ENCODE assay signal across 1 fruit fly cellular context in genomic region chr3L:5779476-5780401, dm6.
TF ChIP-seq lines count a peak whose summit lies in the region.

TSS of gene Myt1 (minus strand) at chr3L:5779591.
TSS of gene PGRP-LD (plus strand) at chr3L:5780051.
TSS of gene Pmi (plus strand) at chr3L:5780051.

TF ChIP-seq in whole organism, embryonic, 481 proteins besides CTCF, POLR2A, EP300 and RAD21 (continued from another document and continues in another):
- peak; percentile 21 for TF ChIP-seq CG4617 (GFP tag; optimal IDR thresholded peaks at IDR 0.05; lab: Kevin White, UChicago; ENCODE audit: borderline replicate concordance)
- no peak for TF ChIP-seq z (GFP tag; IDR thresholded peaks at IDR 0.05; lab: Robert Waterston, UW)
- TF ChIP-seq Oli (tag; optimal IDR thresholded peaks at IDR 0.05; lab: Kevin White, UChicago): no peak
- no peak for TF ChIP-seq CG15479 (GFP tag; optimal IDR thresholded peaks at IDR 0.05; lab: Kevin White, UChicago)
- TF ChIP-seq CG1233 (GFP tag; optimal IDR thresholded peaks at IDR 0.05; lab: Kevin White, UChicago): no peak
- TF ChIP-seq Aef1 (GFP tag; IDR thresholded peaks at IDR 0.05; lab: Robert Waterston, UW): no peak
- TF ChIP-seq so (GFP tag; IDR thresholded peaks at IDR 0.05; lab: Robert Waterston, UW): no peak
- TF ChIP-seq MESR4 (GFP tag; optimal IDR thresholded peaks at IDR 0.05; lab: Kevin White, UChicago): peak; percentile 60
- TF ChIP-seq CG33557 (GFP tag; optimal IDR thresholded peaks at IDR 0.05; lab: Kevin White, UChicago): no peak
- no peak for TF ChIP-seq ara (GFP tag; IDR thresholded peaks at IDR 0.05; lab: Robert Waterston, UW)
- TF ChIP-seq maf-S (GFP tag; optimal IDR thresholded peaks at IDR 0.05; lab: Kevin White, UChicago): no peak
- 0 out of 3 replicates have a peak, but pooled peaks have one; percentile 25 for TF ChIP-seq CG16813 (GFP tag; IDR thresholded peaks at IDR 0.05; lab: Robert Waterston, UW; ENCODE audit: partially characterized antibody)
- no peak for TF ChIP-seq pfk (GFP tag; optimal IDR thresholded peaks at IDR 0.05; lab: Kevin White, UChicago)
- no peak for TF ChIP-seq HLH54F (GFP tag; optimal IDR thresholded peaks at IDR 0.05; lab: Kevin White, UChicago)
- TF ChIP-seq bcd (GFP tag; optimal IDR thresholded peaks at IDR 0.05; lab: Kevin White, UChicago): no peak
- no peak for TF ChIP-seq stc (GFP tag; IDR thresholded peaks at IDR 0.05; lab: Robert Waterston, UW)
- TF ChIP-seq cas (GFP tag; IDR thresholded peaks at IDR 0.05; lab: Robert Waterston, UW): no peak
- TF ChIP-seq CG2120 (GFP tag; optimal IDR thresholded peaks at IDR 0.05; lab: Kevin White, UChicago): no peak
- TF ChIP-seq cato (GFP tag; optimal IDR thresholded peaks at IDR 0.05; lab: Kevin White, UChicago; ENCODE audit: borderline replicate concordance): no peak
- no peak for TF ChIP-seq Ravus (GFP tag; IDR thresholded peaks at IDR 0.05; lab: Robert Waterston, UW)
- TF ChIP-seq CG17186 (GFP tag; optimal IDR thresholded peaks at IDR 0.05; lab: Kevin White, UChicago): no peak
- no peak for TF ChIP-seq sima (GFP tag; optimal IDR thresholded peaks at IDR 0.05; lab: Kevin White, UChicago)
- TF ChIP-seq oc (tag; optimal IDR thresholded peaks at IDR 0.05; lab: Kevin White, UChicago): no peak
- TF ChIP-seq lbe (GFP tag; optimal IDR thresholded peaks at IDR 0.05; lab: Kevin White, UChicago): peak; percentile 2
- no peak for TF ChIP-seq CG8478 (optimal IDR thresholded peaks at IDR 0.05; lab: Kevin White, UChicago)
- no peak for TF ChIP-seq NK7.1 (GFP tag; optimal IDR thresholded peaks at IDR 0.05; lab: Kevin White, UChicago)
- no peak for TF ChIP-seq ase (GFP tag; IDR thresholded peaks at IDR 0.05; lab: Robert Waterston, UW)
- TF ChIP-seq CG13287 (GFP tag; IDR thresholded peaks at IDR 0.05; lab: Robert Waterston, UW; ENCODE audit: partially characterized antibody): peak; percentile 16; the same call in 1 of the 2 replicates
- peak; percentile 33; the same call in 1 of the 2 replicates for TF ChIP-seq MBD-R2 (GFP tag; IDR thresholded peaks at IDR 0.05; lab: Robert Waterston, UW)
- TF ChIP-seq Usf (GFP tag; optimal IDR thresholded peaks at IDR 0.05; lab: Kevin White, UChicago): no peak
- no peak for TF ChIP-seq ttk (GFP tag; IDR thresholded peaks at IDR 0.05; lab: Robert Waterston, UW)
- no peak for TF ChIP-seq salm (tag; optimal IDR thresholded peaks at IDR 0.05; lab: Kevin White, UChicago)
- TF ChIP-seq Elba2 (GFP tag; optimal IDR thresholded peaks at IDR 0.05; lab: Kevin White, UChicago): peak; percentile 56
- TF ChIP-seq CG17359 (tag; optimal IDR thresholded peaks at IDR 0.05; lab: Kevin White, UChicago): no peak
- TF ChIP-seq mam (GFP tag; optimal IDR thresholded peaks at IDR 0.05; lab: Kevin White, UChicago): no peak
- TF ChIP-seq MTF-1 (GFP tag; optimal IDR thresholded peaks at IDR 0.05; lab: Kevin White, UChicago; ENCODE audit: borderline replicate concordance): no peak
- TF ChIP-seq sc (optimal IDR thresholded peaks at IDR 0.05; lab: Kevin White, UChicago): no peak
- no peak for TF ChIP-seq sc (GFP tag; optimal IDR thresholded peaks at IDR 0.05; lab: Kevin White, UChicago)
- no peak for TF ChIP-seq CG18011 (GFP tag; optimal IDR thresholded peaks at IDR 0.05; lab: Kevin White, UChicago)
- no peak for TF ChIP-seq Oaz (GFP tag; IDR thresholded peaks at IDR 0.05; lab: Robert Waterston, UW)
- no peak for TF ChIP-seq CG4730 (GFP tag; IDR thresholded peaks at IDR 0.05; lab: Robert Waterston, UW)
- TF ChIP-seq CG8924 (tag; optimal IDR thresholded peaks at IDR 0.05; lab: Kevin White, UChicago): no peak
- TF ChIP-seq CG2889 (GFP tag; IDR thresholded peaks at IDR 0.05; lab: Robert Waterston, UW): no peak
- no peak for TF ChIP-seq CG17328 (GFP tag; IDR thresholded peaks at IDR 0.05; lab: Robert Waterston, UW)
- TF ChIP-seq Scr (GFP tag; IDR thresholded peaks at IDR 0.05; lab: Robert Waterston, UW; ENCODE audit: partially characterized antibody): peak; percentile 36; the same call in 1 of the 2 replicates
- TF ChIP-seq CG13894 (tag; optimal IDR thresholded peaks at IDR 0.05; lab: Kevin White, UChicago): no peak
- TF ChIP-seq Dp (GFP tag; optimal IDR thresholded peaks at IDR 0.05; lab: Kevin White, UChicago): peak; percentile 86
- TF ChIP-seq Nf-YB (GFP tag; optimal IDR thresholded peaks at IDR 0.05; lab: Kevin White, UChicago): no peak
- TF ChIP-seq CG9876 (GFP tag; optimal IDR thresholded peaks at IDR 0.05; lab: Kevin White, UChicago): no peak
- no peak for TF ChIP-seq CHES-1-like (GFP tag; optimal IDR thresholded peaks at IDR 0.05; lab: Kevin White, UChicago)
- no peak for TF ChIP-seq sob (GFP tag; IDR thresholded peaks at IDR 0.05; lab: Robert Waterston, UW)
- TF ChIP-seq BtbVII (GFP tag; optimal IDR thresholded peaks at IDR 0.05; lab: Kevin White, UChicago): no peak
- no peak for TF ChIP-seq da (GFP tag; optimal IDR thresholded peaks at IDR 0.05; lab: Kevin White, UChicago)
- TF ChIP-seq rib (GFP tag; IDR thresholded peaks at IDR 0.05; lab: Robert Waterston, UW): no peak
- no peak for TF ChIP-seq Max (GFP tag; optimal IDR thresholded peaks at IDR 0.05; lab: Kevin White, UChicago)
- TF ChIP-seq stwl (tag; optimal IDR thresholded peaks at IDR 0.05; lab: Kevin White, UChicago): peak; percentile 5
- no peak for TF ChIP-seq CG3838 (GFP tag; optimal IDR thresholded peaks at IDR 0.05; lab: Kevin White, UChicago)
- no peak for TF ChIP-seq hkb (optimal IDR thresholded peaks at IDR 0.05; lab: Kevin White, UChicago)
- no peak for TF ChIP-seq hkb (GFP tag; IDR thresholded peaks at IDR 0.05; lab: Robert Waterston, UW)
- TF ChIP-seq sug (tag; optimal IDR thresholded peaks at IDR 0.05; lab: Kevin White, UChicago): no peak
- TF ChIP-seq ftz-f1 (GFP tag; optimal IDR thresholded peaks at IDR 0.05; lab: Kevin White, UChicago): peak; percentile 79
- no peak for TF ChIP-seq wdn (GFP tag; IDR thresholded peaks at IDR 0.05; lab: Robert Waterston, UW)
- peak; percentile 26 for TF ChIP-seq YL-1 (GFP tag; optimal IDR thresholded peaks at IDR 0.05; lab: Kevin White, UChicago)
- TF ChIP-seq CG18599 (GFP tag; optimal IDR thresholded peaks at IDR 0.05; lab: Kevin White, UChicago): no peak
- TF ChIP-seq CG17829 (tag; optimal IDR thresholded peaks at IDR 0.05; lab: Kevin White, UChicago): no peak
- peak; percentile 61 for TF ChIP-seq Sry-δ (GFP tag; optimal IDR thresholded peaks at IDR 0.05; lab: Kevin White, UChicago)
- no peak for TF ChIP-seq E2f1 (GFP tag; IDR thresholded peaks at IDR 0.05; lab: Robert Waterston, UW)
- TF ChIP-seq CG4820 (GFP tag; optimal IDR thresholded peaks at IDR 0.05; lab: Kevin White, UChicago): no peak
- no peak for TF ChIP-seq CG12942 (GFP tag; optimal IDR thresholded peaks at IDR 0.05; lab: Kevin White, UChicago)
- peak; percentile 81 for TF ChIP-seq gfzf (GFP tag; optimal IDR thresholded peaks at IDR 0.05; lab: Kevin White, UChicago)
- peak; percentile 37; the same call in 1 of the 2 replicates for TF ChIP-seq unc-4 (GFP tag; IDR thresholded peaks at IDR 0.05; lab: Robert Waterston, UW; ENCODE audit: partially characterized antibody)
- TF ChIP-seq CG30020 (tag; optimal IDR thresholded peaks at IDR 0.05; lab: Kevin White, UChicago): no peak
- TF ChIP-seq eyg (GFP tag; optimal IDR thresholded peaks at IDR 0.05; lab: Kevin White, UChicago): no peak
- TF ChIP-seq CG9609 (GFP tag; optimal IDR thresholded peaks at IDR 0.05; lab: Kevin White, UChicago): no peak
- TF ChIP-seq Meics (GFP tag; optimal IDR thresholded peaks at IDR 0.05; lab: Kevin White, UChicago): no peak
- no peak for TF ChIP-seq dm (GFP tag; optimal IDR thresholded peaks at IDR 0.05; lab: Kevin White, UChicago)
- TF ChIP-seq CG15073 (GFP tag; optimal IDR thresholded peaks at IDR 0.05; lab: Kevin White, UChicago): no peak
- no peak for TF ChIP-seq insv (GFP tag; optimal IDR thresholded peaks at IDR 0.05; lab: Kevin White, UChicago)
- TF ChIP-seq HmgD (GFP tag; optimal IDR thresholded peaks at IDR 0.05; lab: Kevin White, UChicago): no peak
- TF ChIP-seq Antp (GFP tag; optimal IDR thresholded peaks at IDR 0.05; lab: Kevin White, UChicago): no peak
- no peak for TF ChIP-seq p53 (GFP tag; optimal IDR thresholded peaks at IDR 0.05; lab: Kevin White, UChicago)
- TF ChIP-seq klu (GFP tag; IDR thresholded peaks at IDR 0.05; lab: Robert Waterston, UW): no peak
- TF ChIP-seq inv (GFP tag; IDR thresholded peaks at IDR 0.05; lab: Robert Waterston, UW; ENCODE audit: partially characterized antibody): 0 out of 2 replicates have a peak, but pooled peaks have one; percentile 7
- no peak for TF ChIP-seq CG5953 (GFP tag; IDR thresholded peaks at IDR 0.05; lab: Robert Waterston, UW)
- no peak for TF ChIP-seq Lim3 (GFP tag; IDR thresholded peaks at IDR 0.05; lab: Robert Waterston, UW)
- TF ChIP-seq gsb (GFP tag; IDR thresholded peaks at IDR 0.05; lab: Robert Waterston, UW): no peak
- peak in 1 of 2 experiments; percentile 98 for TF ChIP-seq Pdp1 (GFP tag; optimal IDR thresholded peaks at IDR 0.05; lab: Kevin White, UChicago)
- TF ChIP-seq gsb-n (tag; optimal IDR thresholded peaks at IDR 0.05; lab: Kevin White, UChicago): no peak
- no peak for TF ChIP-seq fru (optimal IDR thresholded peaks at IDR 0.05; lab: Kevin White, UChicago)
- no peak for TF ChIP-seq org-1 (GFP tag; optimal IDR thresholded peaks at IDR 0.05; lab: Kevin White, UChicago)
- no peak for TF ChIP-seq nau (GFP tag; optimal IDR thresholded peaks at IDR 0.05; lab: Kevin White, UChicago)
- no peak for TF ChIP-seq mld (GFP tag; IDR thresholded peaks at IDR 0.05; lab: Robert Waterston, UW; ENCODE audit: partially characterized antibody)
- TF ChIP-seq D (optimal IDR thresholded peaks at IDR 0.05; lab: Kevin White, UChicago): peak; percentile 36
- TF ChIP-seq D (GFP tag; optimal IDR thresholded peaks at IDR 0.05; lab: Kevin White, UChicago): no peak
- peak; percentile 38 for TF ChIP-seq Myb (GFP tag; optimal IDR thresholded peaks at IDR 0.05; lab: Kevin White, UChicago)
- TF ChIP-seq CG3726 (GFP tag; IDR thresholded peaks at IDR 0.05; lab: Robert Waterston, UW): no peak
- TF ChIP-seq dati (GFP tag; IDR thresholded peaks at IDR 0.05; lab: Robert Waterston, UW): no peak
- TF ChIP-seq CG18262 (tag; optimal IDR thresholded peaks at IDR 0.05; lab: Kevin White, UChicago): no peak
- no peak for TF ChIP-seq Ssrp (tag; optimal IDR thresholded peaks at IDR 0.05; lab: Kevin White, UChicago)
- TF ChIP-seq CG12299 (tag; optimal IDR thresholded peaks at IDR 0.05; lab: Kevin White, UChicago): no peak
- no peak for TF ChIP-seq pnt (GFP tag; optimal IDR thresholded peaks at IDR 0.05; lab: Kevin White, UChicago)
- TF ChIP-seq br (optimal IDR thresholded peaks at IDR 0.05; lab: Kevin White, UChicago): no peak
- no peak for TF ChIP-seq CG12071 (GFP tag; optimal IDR thresholded peaks at IDR 0.05; lab: Kevin White, UChicago)
- TF ChIP-seq E2f2 (GFP tag; IDR thresholded peaks at IDR 0.05; lab: Robert Waterston, UW): peak; percentile 91
- TF ChIP-seq Mrtf (GFP tag; IDR thresholded peaks at IDR 0.05; lab: Robert Waterston, UW): no peak
- no peak for TF ChIP-seq H15 (GFP tag; IDR thresholded peaks at IDR 0.05; lab: Robert Waterston, UW)
- no peak for TF ChIP-seq lilli (GFP tag; optimal IDR thresholded peaks at IDR 0.05; lab: Kevin White, UChicago)
- no peak for TF ChIP-seq emc (GFP tag; optimal IDR thresholded peaks at IDR 0.05; lab: Kevin White, UChicago)
- no peak for TF ChIP-seq CG1792 (GFP tag; optimal IDR thresholded peaks at IDR 0.05; lab: Kevin White, UChicago)
- TF ChIP-seq tio (GFP tag; optimal IDR thresholded peaks at IDR 0.05; lab: Kevin White, UChicago): no peak
- TF ChIP-seq CG1603 (tag; optimal IDR thresholded peaks at IDR 0.05; lab: Kevin White, UChicago): no peak
- TF ChIP-seq Dll (GFP tag; IDR thresholded peaks at IDR 0.05; lab: Robert Waterston, UW; ENCODE audit: partially characterized antibody): 0 out of 4 replicates have a peak, but pooled peaks have one; percentile 23
- TF ChIP-seq Xrp1 (GFP tag; IDR thresholded peaks at IDR 0.05; lab: Robert Waterston, UW): no peak
- no peak for TF ChIP-seq CG1529 (GFP tag; optimal IDR thresholded peaks at IDR 0.05; lab: Kevin White, UChicago)
- TF ChIP-seq CG34422 (GFP tag; IDR thresholded peaks at IDR 0.05; lab: Robert Waterston, UW): peak; percentile 33; the same call in 1 of the 3 replicates
- TF ChIP-seq shn (GFP tag; optimal IDR thresholded peaks at IDR 0.05; lab: Kevin White, UChicago): no peak
- peak; percentile 11 for TF ChIP-seq Lhr (GFP tag; optimal IDR thresholded peaks at IDR 0.05; lab: Kevin White, UChicago)
- no peak for TF ChIP-seq Bgb (GFP tag; IDR thresholded peaks at IDR 0.05; lab: Robert Waterston, UW; ENCODE audit: partially characterized antibody)
- TF ChIP-seq Xbp1 (GFP tag; optimal IDR thresholded peaks at IDR 0.05; lab: Kevin White, UChicago): no peak
- peak; percentile 27 for TF ChIP-seq CG12391 (tag; optimal IDR thresholded peaks at IDR 0.05; lab: Kevin White, UChicago)
- TF ChIP-seq bab2 (GFP tag; optimal IDR thresholded peaks at IDR 0.05; lab: Kevin White, UChicago): no peak
- TF ChIP-seq CG10267 (tag; optimal IDR thresholded peaks at IDR 0.05; lab: Kevin White, UChicago): no peak
- no peak for TF ChIP-seq phol (tag; optimal IDR thresholded peaks at IDR 0.05; lab: Kevin White, UChicago)
- no peak for TF ChIP-seq nerfin-2 (GFP tag; IDR thresholded peaks at IDR 0.05; lab: Robert Waterston, UW; ENCODE audit: partially characterized antibody)
- TF ChIP-seq CG17912 (GFP tag; optimal IDR thresholded peaks at IDR 0.05; lab: Kevin White, UChicago): no peak
- TF ChIP-seq CG15514 (GFP tag; optimal IDR thresholded peaks at IDR 0.05; lab: Kevin White, UChicago): no peak
- no peak for TF ChIP-seq CG10654 (GFP tag; optimal IDR thresholded peaks at IDR 0.05; lab: Kevin White, UChicago)
- TF ChIP-seq chinmo (GFP tag; IDR thresholded peaks at IDR 0.05; lab: Robert Waterston, UW; ENCODE audit: partially characterized antibody): 0 out of 4 replicates have a peak, but pooled peaks have one; percentile 62
- peak; percentile 49 for TF ChIP-seq CG14710 (tag; optimal IDR thresholded peaks at IDR 0.05; lab: Kevin White, UChicago)
- TF ChIP-seq NfI (GFP tag; optimal IDR thresholded peaks at IDR 0.05; lab: Kevin White, UChicago): no peak
- no peak for TF ChIP-seq Neu2 (GFP tag; optimal IDR thresholded peaks at IDR 0.05; lab: Kevin White, UChicago; ENCODE audit: borderline replicate concordance)
- TF ChIP-seq Hr3 (GFP tag; optimal IDR thresholded peaks at IDR 0.05; lab: Kevin White, UChicago): no peak
- TF ChIP-seq CG32772 (GFP tag; IDR thresholded peaks at IDR 0.05; lab: Robert Waterston, UW): no peak
- no peak for TF ChIP-seq CG31441 (GFP tag; IDR thresholded peaks at IDR 0.05; lab: Robert Waterston, UW)
- peak; percentile 55 for TF ChIP-seq Sin3A (optimal IDR thresholded peaks at IDR 0.05; lab: Kevin White, UChicago)
